Worm (Caenorhabditis elegans): ENCODE results near the gene Y116A8C.30.

ce11 chrIV:17103116-17103515 lies 399 bp downstream of the Y116A8C.30 start:
- TF ChIP-seq tlf-1 (GFP tag; optimal IDR thresholded peaks at IDR 0.05) = no peak
- TF ChIP-seq akir-1 (GFP tag; optimal IDR thresholded peaks at IDR 0.05) = no peak
- no peak for TF ChIP-seq snpc-4 (GFP tag; optimal IDR thresholded peaks at IDR 0.05)
- no peak for TF ChIP-seq snpc-4 (tag; optimal IDR thresholded peaks at IDR 0.05)
- TF ChIP-seq pha-4 (tag; optimal IDR thresholded peaks at IDR 0.05) = no peak
- no peak for TF ChIP-seq madf-3 (GFP tag; IDR thresholded peaks at IDR 0.05)
- TF ChIP-seq lsl-1 (GFP tag; optimal IDR thresholded peaks at IDR 0.05) = no peak
- no peak for TF ChIP-seq ets-4 (GFP tag; optimal IDR thresholded peaks at IDR 0.05)
- TF ChIP-seq unc-130 (GFP tag; optimal IDR thresholded peaks at IDR 0.05) = no peak
